Worm (Caenorhabditis elegans) whole organism, mixed stage, embryonic: ENCODE data around the gene sul-2.

Experiments used
- bed-3 ChIP-seq: fragments of 200-800 bp; sonication (Bioruptor generic); optimal IDR thresholded peaks from 3 replicates; lab custom pipeline; 2018; ENCODE audit warnings: mild to moderate bottlenecking, missing genetic modification characterization, moderate library complexity, missing compliant biosample characterization
- flh-1 ChIP-seq: fragments of 200-800 bp; sonication (Bioruptor generic); optimal IDR thresholded peaks from 2 replicates; lab custom pipeline; 2018; ENCODE audit warnings: mild to moderate bottlenecking, missing genetic modification characterization, moderate library complexity, missing compliant biosample characterization
- lin-13 ChIP-seq: fragments of 150-350 bp; optimal IDR thresholded peaks from 2 replicates; lab custom pipeline; 2014; ENCODE audit warnings: missing biosample characterization, missing genetic modification characterization
- lsy-2 ChIP-seq: fragments of 150-350 bp; optimal IDR thresholded peaks from 2 replicates; lab custom pipeline; 2014; ENCODE audit warnings: missing biosample characterization, missing genetic modification characterization
- nhr-237 ChIP-seq: fragments of 150-350 bp; optimal IDR thresholded peaks from 2 replicates; lab custom pipeline; 2014; ENCODE audit warnings: missing biosample characterization, missing genetic modification characterization
- nhr-28 ChIP-seq: fragments of 150-350 bp; optimal IDR thresholded peaks from 2 replicates; lab custom pipeline; 2014; ENCODE audit warnings: missing biosample characterization, missing genetic modification characterization
- nhr-76 ChIP-seq: sonication (generic microtip); optimal IDR thresholded peaks from 2 replicates; lab custom pipeline; 2017; ENCODE audit warnings: missing biosample characterization, missing genetic modification characterization
- unc-62 ChIP-seq: fragments of 150-350 bp; optimal IDR thresholded peaks from 2 replicates; lab custom pipeline; 2014; ENCODE audit warnings: missing biosample characterization, missing genetic modification reagents, missing genetic modification characterization
- ztf-11 ChIP-seq: fragments of 150-350 bp; optimal IDR thresholded peaks from 2 replicates; lab custom pipeline; 2014; ENCODE audit warnings: missing biosample characterization, missing genetic modification characterization

DNA sequence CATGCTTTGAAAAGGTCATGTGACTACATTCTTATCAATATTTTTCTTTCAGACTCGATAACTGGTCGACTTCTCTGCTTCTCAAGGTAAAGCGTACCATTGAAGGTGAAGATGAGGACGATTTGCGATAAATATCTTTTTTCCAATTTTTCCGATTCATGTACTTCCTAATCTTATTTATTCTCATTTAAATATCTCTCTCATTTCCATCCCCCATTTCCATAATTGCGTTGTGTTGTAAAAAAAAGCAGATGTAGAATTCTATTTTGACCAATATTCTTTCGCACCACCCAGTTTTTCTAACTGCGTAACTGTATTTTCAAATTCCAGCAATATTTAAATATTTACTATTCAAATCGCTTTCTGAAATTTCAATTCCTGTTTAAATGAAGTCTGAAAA lies 24.6 kb upstream of the sul-2 start, which contains the start of gene D1014.4:
- TF ChIP-seq bed-3 (GFP tag; lab: Kevin White, UChicago) (no peak), nhr-76 (tag; lab: Kevin White, UChicago) (no peak), nhr-237 (no peak), lsy-2 (no peak), unc-62 (GFP tag; lab: Kevin White, UChicago) (no peak), nhr-28 (no peak), lin-13 (no peak), flh-1 (GFP tag; lab: Kevin White, UChicago) (no peak), ztf-11 (tag; lab: Kevin White, UChicago) (no peak)
